Fruit fly (Drosophila melanogaster) whole organism, embryonic: ENCODE data around the gene CG11251.

ENCODE experiments used
- CG34376 ChIP-seq: fragments of 200-800 bp; sonication (Bioruptor generic); optimal IDR thresholded peaks from 2 replicates; lab custom pipeline; 2018; ENCODE audit warnings: missing biosample characterization, mild to moderate bottlenecking, missing genetic modification characterization
- HHEX ChIP-seq: fragments of 200-800 bp; sonication (Bioruptor generic); optimal IDR thresholded peaks from 3 replicates; lab custom pipeline; 2017; ENCODE audit warnings: missing biosample characterization, mild to moderate bottlenecking, missing genetic modification characterization, missing genetic modification reagents
- Sox102F ChIP-seq: fragments of 200-800 bp; sonication (Bioruptor generic); optimal IDR thresholded peaks from 2 replicates; lab custom pipeline; 2018; ENCODE audit warnings: missing biosample characterization, mild to moderate bottlenecking, missing genetic modification characterization, moderate library complexity
- fru ChIP-seq: fragments of >200 bp; optimal IDR thresholded peaks from 2 replicates; lab custom pipeline; 2017
- pho ChIP-seq: fragments of 200-800 bp; sonication (Bioruptor generic); optimal IDR thresholded peaks from 2 replicates; lab custom pipeline; 2016; ENCODE audit warnings: missing biosample characterization, missing genetic modification characterization
- sug ChIP-seq: fragments of 200-800 bp; optimal IDR thresholded peaks from 2 replicates; lab custom pipeline; 2019; ENCODE audit warnings: missing biosample characterization, mild to moderate bottlenecking, missing genetic modification characterization, moderate library complexity

DNA sequence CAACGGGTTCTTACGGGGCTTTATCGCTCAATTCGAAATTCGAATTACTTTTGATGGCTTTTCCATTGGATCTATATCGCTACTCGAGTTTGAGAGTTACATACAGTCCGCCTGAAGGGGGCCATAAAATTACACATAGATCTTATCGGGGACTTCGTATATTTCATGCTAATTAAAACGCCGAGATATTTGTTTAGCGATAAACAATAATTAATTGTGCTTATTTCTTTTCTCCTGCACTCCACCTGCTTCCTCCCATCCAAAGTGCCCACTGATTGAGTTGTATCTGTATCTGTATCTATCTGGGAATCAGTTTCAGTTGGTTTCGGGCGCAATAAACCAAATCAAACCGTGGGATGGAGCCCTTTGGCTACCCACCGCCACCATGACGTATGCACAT lies 24.1 kb downstream of the CG11251 start:
- TF ChIP-seq CG34376 (GFP tag; lab: Kevin White, UChicago) (no peak), Sox102F (GFP tag; lab: Kevin White, UChicago) (no peak), sug (no peak), HHEX (GFP tag; lab: Kevin White, UChicago) (no peak), fru (lab: Kevin White, UChicago) (no peak), pho (GFP tag; lab: Kevin White, UChicago) (no peak)
